Fruit fly (Drosophila melanogaster) whole organism, embryonic: Measurements from ENCODE around the gene ind.
A peak's percentile ranks its signal among the peaks of the same experiment; 100 is the strongest.

ENCODE experiments used
- B-H1 ChIP-seq: fragments of 200-800 bp; sonication (Bioruptor generic); IDR thresholded peaks from 3 replicates; pipeline ENCODE4 v1.3.6; 2022; ENCODE audit warnings: missing biosample characterization, missing genetic modification characterization
- Blimp-1 ChIP-seq: fragments of 200-800 bp; sonication (Bioruptor generic); optimal IDR thresholded peaks from 3 replicates; lab custom pipeline; 2018; ENCODE audit warnings: missing biosample characterization, missing genetic modification characterization, mild to moderate bottlenecking, moderate library complexity, missing genetic modification reagents
- CG10654 ChIP-seq: fragments of 200-800 bp; sonication (Bioruptor generic); optimal IDR thresholded peaks from 2 replicates; lab custom pipeline; 2016; ENCODE audit warnings: missing biosample characterization, missing genetic modification characterization
- CG11696 ChIP-seq: fragments of 200-800 bp; sonication (Bioruptor generic); IDR thresholded peaks from 2 replicates; pipeline ENCODE4 v1.3.6; 2022; ENCODE audit warnings: missing biosample characterization, missing genetic modification characterization
- CG12219 ChIP-seq: fragments of 200-800 bp; sonication (Bioruptor generic); optimal IDR thresholded peaks from 3 replicates; lab custom pipeline; 2018; ENCODE audit warnings: missing biosample characterization, mild to moderate bottlenecking, missing genetic modification characterization
- CG1233 ChIP-seq: fragments of 200-800 bp; sonication (Bioruptor generic); optimal IDR thresholded peaks from 4 replicates; lab custom pipeline; 2018; ENCODE audit warnings: missing biosample characterization, mild to moderate bottlenecking, missing genetic modification characterization
- CG14860 ChIP-seq: fragments of 200-800 bp; sonication (Bioruptor generic); IDR thresholded peaks from 3 replicates; pipeline ENCODE4 v1.3.6; 2022; ENCODE audit warnings: missing biosample characterization, missing genetic modification characterization; ENCODE audit not compliant: partially characterized antibody
- CG1647 ChIP-seq: fragments of 200-800 bp; sonication (Bioruptor generic); optimal IDR thresholded peaks from 3 replicates; lab custom pipeline; 2016; ENCODE audit warnings: missing biosample characterization, missing genetic modification characterization
- CG16779 ChIP-seq: fragments of 200-800 bp; sonication (Bioruptor generic); IDR thresholded peaks from 2 replicates; pipeline ENCODE4 v1.3.6; 2022; ENCODE audit warnings: missing biosample characterization, missing genetic modification characterization
- CG17385 ChIP-seq: fragments of 200-800 bp; sonication (Bioruptor generic); optimal IDR thresholded peaks from 3 replicates; lab custom pipeline; 2018; ENCODE audit warnings: missing biosample characterization, mild to moderate bottlenecking, missing genetic modification characterization
- CG1792 ChIP-seq: fragments of 200-800 bp; sonication (Bioruptor generic); optimal IDR thresholded peaks from 2 replicates; lab custom pipeline; 2016; ENCODE audit warnings: missing biosample characterization, missing genetic modification characterization
- CG31441 ChIP-seq: fragments of 200-800 bp; sonication (Bioruptor generic); IDR thresholded peaks from 2 replicates; pipeline ENCODE4 v1.3.6; 2022; ENCODE audit warnings: missing biosample characterization, missing genetic modification characterization
- CG3163 ChIP-seq: fragments of 200-800 bp; sonication (Bioruptor generic); optimal IDR thresholded peaks from 3 replicates; lab custom pipeline; 2016; ENCODE audit warnings: missing biosample characterization, missing genetic modification characterization
- CG42726 ChIP-seq: fragments of 200-800 bp; sonication (Bioruptor generic); IDR thresholded peaks from 2 replicates; pipeline ENCODE4 v1.3.6; 2022; ENCODE audit warnings: missing biosample characterization, missing genetic modification characterization; ENCODE audit not compliant: partially characterized antibody
- CG4404 ChIP-seq: fragments of 200-800 bp; sonication (Bioruptor generic); IDR thresholded peaks from 2 replicates; pipeline ENCODE4 v1.3.6; 2022; ENCODE audit warnings: missing biosample characterization, missing genetic modification characterization
- CG4854 ChIP-seq: fragments of 200-800 bp; sonication (Bioruptor generic); optimal IDR thresholded peaks from 2 replicates; lab custom pipeline; 2016; ENCODE audit warnings: missing biosample characterization, missing genetic modification characterization, inconsistent platforms
- CG5180 ChIP-seq: fragments of 200-800 bp; sonication (Bioruptor generic); optimal IDR thresholded peaks from 3 replicates; lab custom pipeline; 2017; ENCODE audit warnings: missing biosample characterization, missing genetic modification characterization, mild to moderate bottlenecking, moderate library complexity, missing genetic modification reagents
- CG5953 ChIP-seq: fragments of 200-800 bp; sonication (Bioruptor generic); IDR thresholded peaks from 2 replicates; pipeline ENCODE4 v1.3.6; 2022; ENCODE audit warnings: missing biosample characterization, missing genetic modification characterization
- CG6791 ChIP-seq: fragments of 200-800 bp; sonication (Bioruptor generic); IDR thresholded peaks from 3 replicates; pipeline ENCODE4 v1.3.6; 2022; ENCODE audit warnings: missing biosample characterization, missing genetic modification characterization; ENCODE audit not compliant: partially characterized antibody
- CG8359 ChIP-seq: fragments of 200-800 bp; sonication (Bioruptor generic); optimal IDR thresholded peaks from 2 replicates; lab custom pipeline; 2017; ENCODE audit warnings: missing biosample characterization, mild to moderate bottlenecking, missing genetic modification characterization, borderline replicate concordance
- CG8388 ChIP-seq: fragments of 200-800 bp; sonication (Bioruptor generic); optimal IDR thresholded peaks from 2 replicates; lab custom pipeline; 2019; ENCODE audit warnings: missing biosample characterization, mild to moderate bottlenecking, missing genetic modification characterization, moderate library complexity
- CG9797 ChIP-seq: fragments of 200-800 bp; sonication (Bioruptor generic); optimal IDR thresholded peaks from 3 replicates; lab custom pipeline; 2018; ENCODE audit warnings: missing biosample characterization, mild to moderate bottlenecking, missing genetic modification characterization
- CG9876 ChIP-seq: fragments of 200-800 bp; sonication (Bioruptor generic); optimal IDR thresholded peaks from 2 replicates; lab custom pipeline; 2016; ENCODE audit warnings: missing biosample characterization, missing genetic modification characterization
- CG9932 ChIP-seq: fragments of 200-800 bp; sonication (Bioruptor generic); IDR thresholded peaks from 2 replicates; pipeline ENCODE4 v1.3.6; 2022; ENCODE audit warnings: missing biosample characterization, missing genetic modification characterization
- CrebB ChIP-seq: fragments of 200-800 bp; sonication (Bioruptor generic); optimal IDR thresholded peaks from 3 replicates; lab custom pipeline; 2018; ENCODE audit warnings: missing biosample characterization, mild to moderate bottlenecking, missing genetic modification characterization
- Fer1 ChIP-seq: fragments of 200-800 bp; sonication (Bioruptor generic); optimal IDR thresholded peaks from 2 replicates; lab custom pipeline; 2017; ENCODE audit warnings: missing biosample characterization, mild to moderate bottlenecking, missing genetic modification characterization
- Fer2 ChIP-seq: fragments of 200-800 bp; sonication (Bioruptor generic); optimal IDR thresholded peaks from 2 replicates; lab custom pipeline; 2018; ENCODE audit warnings: missing biosample characterization, mild to moderate bottlenecking, missing genetic modification characterization, moderate library complexity
- HmgD ChIP-seq: fragments of 200-800 bp; sonication (Bioruptor generic); optimal IDR thresholded peaks from 3 replicates; lab custom pipeline; 2016; ENCODE audit warnings: missing biosample characterization, missing genetic modification characterization
- Lim3 ChIP-seq: fragments of 200-800 bp; sonication (Bioruptor generic); IDR thresholded peaks from 2 replicates; pipeline ENCODE4 v1.3.6; 2022; ENCODE audit warnings: missing biosample characterization, missing genetic modification characterization
- MESR4 ChIP-seq: fragments of 200-800 bp; sonication (Bioruptor generic); optimal IDR thresholded peaks from 2 replicates; lab custom pipeline; 2018; ENCODE audit warnings: missing biosample characterization, mild to moderate bottlenecking, missing genetic modification characterization, moderate library complexity
- Mrtf ChIP-seq: fragments of 200-800 bp; sonication (Bioruptor generic); IDR thresholded peaks from 3 replicates; pipeline ENCODE4 v1.3.6; 2022; ENCODE audit warnings: missing biosample characterization, missing genetic modification characterization
- Sox100B ChIP-seq: fragments of 200-800 bp; sonication (Bioruptor generic); optimal IDR thresholded peaks from 3 replicates; lab custom pipeline; 2018; ENCODE audit warnings: missing biosample characterization, mild to moderate bottlenecking, missing genetic modification characterization
- Trl ChIP-seq, 3 experiments: fragments of >200 bp in 2 of 3; fragments of 200-800 bp in 1 of 3; sonication (Bioruptor generic) in 1 of 3; optimal IDR thresholded peaks; 2 replicates in 1 of 3; 3 replicates in 2 of 3; lab custom pipeline; 2016 to 2017; ENCODE audit warnings: missing biosample characterization in 1 of 3, missing genetic modification characterization in 1 of 3
- bcd ChIP-seq: fragments of 200-800 bp; sonication (Bioruptor generic); optimal IDR thresholded peaks from 2 replicates; lab custom pipeline; 2017; ENCODE audit warnings: missing biosample characterization, mild to moderate bottlenecking, missing genetic modification characterization
- br ChIP-seq: fragments of >200 bp; optimal IDR thresholded peaks from 2 replicates; lab custom pipeline; 2017
- da ChIP-seq: fragments of 200-800 bp; sonication (Bioruptor generic); optimal IDR thresholded peaks from 2 replicates; lab custom pipeline; 2016; ENCODE audit warnings: missing biosample characterization, missing genetic modification characterization
- danr ChIP-seq: fragments of 200-800 bp; sonication (Bioruptor generic); IDR thresholded peaks from 2 replicates; pipeline ENCODE4 v1.3.6; 2022; ENCODE audit warnings: missing biosample characterization, missing genetic modification characterization
- emc ChIP-seq: fragments of 200-800 bp; sonication (Bioruptor generic); optimal IDR thresholded peaks from 2 replicates; lab custom pipeline; 2016; ENCODE audit warnings: missing biosample characterization, missing genetic modification characterization
- en ChIP-seq: fragments of 200-800 bp; sonication (Bioruptor generic); optimal IDR thresholded peaks from 2 replicates; lab custom pipeline; 2016; ENCODE audit warnings: missing biosample characterization, missing genetic modification characterization
- eve ChIP-seq, 2 experiments: fragments of >200 bp; optimal IDR thresholded peaks; 2 replicates each; lab custom pipeline; 2017; ENCODE audit warnings: missing biosample characterization in 2 of 2, missing genetic modification characterization in 2 of 2
- ewg ChIP-seq: fragments of 200-800 bp; sonication (Bioruptor generic); optimal IDR thresholded peaks from 3 replicates; lab custom pipeline; 2017; ENCODE audit warnings: mild to moderate bottlenecking, missing biosample characterization, missing genetic modification reagents, missing genetic modification characterization
- fd96Cb ChIP-seq: fragments of 200-800 bp; sonication (Bioruptor generic); optimal IDR thresholded peaks from 2 replicates; lab custom pipeline; 2018; ENCODE audit warnings: missing biosample characterization, mild to moderate bottlenecking, missing genetic modification characterization, moderate library complexity
- gsb-n ChIP-seq: fragments of 200-800 bp; sonication (Bioruptor generic); optimal IDR thresholded peaks from 3 replicates; lab custom pipeline; 2018; ENCODE audit warnings: missing biosample characterization, mild to moderate bottlenecking, missing genetic modification characterization
- gt ChIP-seq: fragments of 200-800 bp; sonication (Bioruptor generic); IDR thresholded peaks from 2 replicates; pipeline ENCODE4 v1.3.6; 2022; ENCODE audit warnings: missing biosample characterization, missing genetic modification characterization
- lov ChIP-seq, 2 experiments: fragments of 200-800 bp in 1 of 2; fragments of >200 bp in 1 of 2; sonication (Bioruptor generic) in 1 of 2; IDR thresholded peaks in 1 of 2; optimal IDR thresholded peaks in 1 of 2; 2 replicates in 1 of 2; 3 replicates in 1 of 2; pipeline versions ENCODE4 v1.3.6 to Lab custom; 2017 to 2022; ENCODE audit warnings: missing biosample characterization in 1 of 2, missing genetic modification characterization in 1 of 2
- luna ChIP-seq: fragments of 200-800 bp; sonication (Bioruptor generic); optimal IDR thresholded peaks from 2 replicates; lab custom pipeline; 2016; ENCODE audit warnings: missing biosample characterization, missing genetic modification characterization
- schlank ChIP-seq: fragments of 200-800 bp; sonication (Bioruptor generic); optimal IDR thresholded peaks from 2 replicates; lab custom pipeline; 2018; ENCODE audit warnings: missing biosample characterization, mild to moderate bottlenecking, missing genetic modification characterization
- sug ChIP-seq: fragments of 200-800 bp; optimal IDR thresholded peaks from 2 replicates; lab custom pipeline; 2019; ENCODE audit warnings: missing biosample characterization, mild to moderate bottlenecking, missing genetic modification characterization, moderate library complexity
- vnd ChIP-seq: fragments of 200-800 bp; sonication (Bioruptor generic); IDR thresholded peaks from 3 replicates; pipeline ENCODE4 v1.3.6; 2022; ENCODE audit warnings: missing biosample characterization, missing genetic modification characterization; ENCODE audit not compliant: partially characterized antibody
- zf30C ChIP-seq: fragments of 200-800 bp; sonication (Bioruptor generic); optimal IDR thresholded peaks from 3 replicates; lab custom pipeline; 2018; ENCODE audit warnings: missing biosample characterization, mild to moderate bottlenecking, missing genetic modification characterization

Gene ind

DNA sequence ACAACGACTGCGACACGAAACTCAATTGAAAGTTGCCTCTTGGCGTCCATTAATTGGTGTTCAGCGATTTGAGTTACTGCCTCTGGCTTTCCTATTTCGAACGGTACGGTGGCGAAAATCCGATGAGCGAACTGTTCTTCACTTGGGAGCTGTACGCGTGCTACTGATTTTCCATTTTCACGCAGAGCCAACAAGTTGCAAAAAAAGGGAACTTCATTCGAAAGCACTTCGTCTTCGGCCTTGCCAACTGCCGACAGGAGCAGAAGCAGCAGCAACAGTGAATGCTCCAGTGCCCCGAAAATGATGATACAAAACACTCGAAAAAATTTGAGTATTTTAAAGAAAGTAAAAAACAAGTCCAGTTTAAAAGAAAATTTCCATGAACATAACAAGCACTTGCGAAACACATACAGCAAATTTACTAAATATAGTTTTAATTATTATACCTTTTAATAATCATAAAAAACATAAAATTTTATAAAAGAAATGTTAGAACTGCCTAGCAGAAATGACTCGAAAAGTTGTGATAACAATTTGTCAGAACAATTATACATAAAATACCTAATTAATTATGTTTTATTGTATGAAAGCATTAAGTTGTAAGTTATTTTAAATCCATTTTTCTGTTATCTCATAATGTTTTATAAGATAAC lies 9.5 kb downstream of the ind start (continued):
- TF ChIP-seq bcd (GFP tag; lab: Kevin White, UChicago) = peak; percentile 49
- TF ChIP-seq lov (optimal IDR thresholded peaks at IDR 0.05; lab: Kevin White, UChicago) = no peak
- TF ChIP-seq lov (GFP tag; IDR thresholded peaks at IDR 0.05; lab: Robert Waterston, UW) = no peak
- no peak for TF ChIP-seq en (GFP tag; lab: Kevin White, UChicago)
- no peak for TF ChIP-seq B-H1 (GFP tag; lab: Robert Waterston, UW)
- TF ChIP-seq CG14860 (GFP tag; lab: Robert Waterston, UW) = no peak
- TF ChIP-seq gsb-n (tag; lab: Kevin White, UChicago) = no peak
- no peak for TF ChIP-seq Trl (optimal IDR thresholded peaks at IDR 0.05; lab: Kevin White, UChicago)
- TF ChIP-seq Trl (GFP tag; optimal IDR thresholded peaks at IDR 0.05; lab: Kevin White, UChicago) = no peak
- no peak for TF ChIP-seq emc (GFP tag; lab: Kevin White, UChicago)
- peak; percentile 6 for TF ChIP-seq CG5180 (GFP tag; lab: Kevin White, UChicago)
- TF ChIP-seq CG1647 (GFP tag; lab: Kevin White, UChicago) = no peak
- no peak for TF ChIP-seq CG1792 (GFP tag; lab: Kevin White, UChicago)
- no peak for TF ChIP-seq CG9932 (GFP tag; lab: Robert Waterston, UW)
- TF ChIP-seq CG42726 = no peak
- no peak for TF ChIP-seq CG4404 (GFP tag; lab: Robert Waterston, UW)
- no peak for TF ChIP-seq luna (GFP tag; lab: Kevin White, UChicago)
- TF ChIP-seq gt (GFP tag; lab: Robert Waterston, UW) = no peak
- no peak for TF ChIP-seq schlank (tag; lab: Kevin White, UChicago)
- no peak for TF ChIP-seq CG6791 (GFP tag; lab: Robert Waterston, UW)
- no peak for TF ChIP-seq CrebB (tag; lab: Kevin White, UChicago)
- TF ChIP-seq CG31441 (GFP tag; lab: Robert Waterston, UW) = peak; percentile 63
- TF ChIP-seq Fer1 (GFP tag; lab: Kevin White, UChicago) = peak; percentile 67
- no peak for TF ChIP-seq CG16779 (GFP tag; lab: Robert Waterston, UW)
- TF ChIP-seq CG9797 = no peak
- no peak for TF ChIP-seq CG5953 (GFP tag; lab: Robert Waterston, UW)
- TF ChIP-seq CG8388 (GFP tag; lab: Kevin White, UChicago) = peak; percentile 10
- no peak for TF ChIP-seq CG10654 (GFP tag; lab: Kevin White, UChicago)
- TF ChIP-seq CG9876 (GFP tag; lab: Kevin White, UChicago) = no peak
- no peak for TF ChIP-seq CG8359 (GFP tag; lab: Kevin White, UChicago)
- peak; percentile 38 for TF ChIP-seq CG17385
- no peak for TF ChIP-seq da
- no peak for TF ChIP-seq br (lab: Kevin White, UChicago)
- TF ChIP-seq Mrtf (GFP tag; lab: Robert Waterston, UW) = no peak
- TF ChIP-seq HmgD (GFP tag; lab: Kevin White, UChicago) = no peak
- TF ChIP-seq Fer2 (tag; lab: Kevin White, UChicago) = peak; percentile 6
- TF ChIP-seq Sox100B (GFP tag; lab: Kevin White, UChicago) = peak; percentile 64
- TF ChIP-seq Lim3 = no peak
- TF ChIP-seq vnd (GFP tag; lab: Robert Waterston, UW) = no peak
- TF ChIP-seq CG12219 (GFP tag; lab: Kevin White, UChicago) = no peak
- TF ChIP-seq CG3163 (GFP tag; lab: Kevin White, UChicago) = no peak
- TF ChIP-seq CG4854 (GFP tag; lab: Kevin White, UChicago) = no peak
- no peak for TF ChIP-seq MESR4 (GFP tag; lab: Kevin White, UChicago)
- TF ChIP-seq sug (tag; lab: Kevin White, UChicago) = peak; percentile 40
- no peak for TF ChIP-seq danr (GFP tag; lab: Robert Waterston, UW)
- peak; percentile 46 for TF ChIP-seq zf30C (GFP tag; lab: Kevin White, UChicago)
- TF ChIP-seq CG11696 (GFP tag; lab: Robert Waterston, UW) = no peak
- TF ChIP-seq eve (GFP tag; optimal IDR thresholded peaks at IDR 0.05; lab: Kevin White, UChicago) = no peak
- TF ChIP-seq fd96Cb (tag; lab: Kevin White, UChicago) = peak; percentile 6
- no peak for TF ChIP-seq CG1233 (GFP tag; lab: Kevin White, UChicago)
- TF ChIP-seq ewg (GFP tag; lab: Kevin White, UChicago) = no peak
- no peak for TF ChIP-seq Blimp-1 (GFP tag; lab: Kevin White, UChicago)
